Worm (Caenorhabditis elegans) whole organism, L1 larva: ENCODE results near the gene F02C12.3.
"Not testable (repeated sequence)": the region's sequence is repeated elsewhere in the genome, so short reads cannot be mapped to it uniquely, and the experiment has no call there.

Source experiments
- C16A3.4 ChIP-seq: fragments of 150-350 bp; optimal IDR thresholded peaks from 2 replicates; lab custom pipeline; 2014; ENCODE audit warnings: missing biosample characterization, missing genetic modification characterization
- C34B4.2 ChIP-seq: sonication (generic microtip); optimal IDR thresholded peaks from 2 replicates; lab custom pipeline; 2017; ENCODE audit warnings: mild to moderate bottlenecking, missing genetic modification characterization, missing compliant biosample characterization
- F16B12.6 ChIP-seq: fragments of 150-350 bp; optimal IDR thresholded peaks from 2 replicates; lab custom pipeline; 2014; ENCODE audit warnings: missing biosample characterization, missing genetic modification characterization
- Y116A8C.19 ChIP-seq: sonication (generic microtip); optimal IDR thresholded peaks from 2 replicates; lab custom pipeline; 2016; ENCODE audit warnings: missing compliant biosample characterization, missing genetic modification characterization, borderline replicate concordance
- aha-1 ChIP-seq: fragments of 150-350 bp; optimal IDR thresholded peaks from 2 replicates; lab custom pipeline; 2014; ENCODE audit warnings: missing biosample characterization, missing genetic modification characterization
- ama-1 ChIP-seq: fragments of 150-350 bp; optimal IDR thresholded peaks from 2 replicates; lab custom pipeline; 2014
- ceh-63 ChIP-seq: fragments of 200-800 bp; sonication (Bioruptor generic); optimal IDR thresholded peaks from 2 replicates; lab custom pipeline; 2018; ENCODE audit warnings: mild to moderate bottlenecking, missing genetic modification characterization, missing compliant biosample characterization
- ceh-8 ChIP-seq: fragments of 200-800 bp; sonication (Bioruptor generic); optimal IDR thresholded peaks from 2 replicates; lab custom pipeline; 2018; ENCODE audit warnings: mild to moderate bottlenecking, missing genetic modification characterization, moderate library complexity, missing compliant biosample characterization
- ceh-82 ChIP-seq, 3 experiments: fragments of 150-350 bp in 1 of 3; sonication (generic microtip) in 2 of 3; optimal IDR thresholded peaks; 2 replicates each; lab custom pipeline; 2014 to 2017; ENCODE audit warnings: missing biosample characterization in 3 of 3, missing genetic modification characterization in 3 of 3
- ceh-90 ChIP-seq: sonication (generic microtip); optimal IDR thresholded peaks from 2 replicates; lab custom pipeline; 2016; ENCODE audit warnings: missing genetic modification characterization, missing compliant biosample characterization
- dsc-1 ChIP-seq: sonication (generic microtip); optimal IDR thresholded peaks from 2 replicates; lab custom pipeline; 2016; ENCODE audit warnings: mild to moderate bottlenecking, missing genetic modification characterization, missing compliant biosample characterization
- efl-1 ChIP-seq, 4 experiments: fragments of 150-350 bp; optimal IDR thresholded peaks in 3 of 4; peaks in 1 of 4; 1 replicate in 1 of 4; 2 replicates in 3 of 4; lab custom pipeline; 2014; ENCODE audit warnings: missing biosample characterization in 2 of 4, missing genetic modification characterization in 2 of 4, missing genetic modification reagents in 2 of 4
- egl-13 ChIP-seq: sonication (generic microtip); optimal IDR thresholded peaks from 2 replicates; lab custom pipeline; 2016; ENCODE audit warnings: missing genotype, missing genetic modification reagents, missing genetic modification characterization, missing compliant biosample characterization
- ets-5 ChIP-seq: fragments of 200-800 bp; sonication (Bioruptor generic); IDR thresholded peaks from 2 replicates; pipeline ENCODE4 v1.3.6; 2022; ENCODE audit warnings: missing genetic modification characterization, missing compliant biosample characterization
- fkh-10 ChIP-seq: sonication (generic microtip); optimal IDR thresholded peaks from 2 replicates; lab custom pipeline; 2017; ENCODE audit warnings: missing biosample characterization, missing genetic modification reagents, missing genetic modification characterization
- fkh-4 ChIP-seq: sonication (generic microtip); optimal IDR thresholded peaks from 2 replicates; lab custom pipeline; 2016; ENCODE audit warnings: missing compliant biosample characterization, missing genetic modification characterization, borderline replicate concordance
- grh-1 ChIP-seq: fragments of 200-800 bp; sonication (Bioruptor generic); IDR thresholded peaks from 2 replicates; pipeline ENCODE4 v1.3.6; 2022; ENCODE audit warnings: missing genetic modification reagents, missing genetic modification characterization, missing compliant biosample characterization
- hlh-17 ChIP-seq: fragments of 200-800 bp; sonication (Bioruptor generic); optimal IDR thresholded peaks from 2 replicates; lab custom pipeline; 2018; ENCODE audit warnings: missing genetic modification characterization, mild to moderate bottlenecking, missing compliant biosample characterization, moderate library complexity, borderline replicate concordance
- irx-1 ChIP-seq: sonication (generic microtip); optimal IDR thresholded peaks from 2 replicates; lab custom pipeline; 2016; ENCODE audit warnings: missing genetic modification characterization, missing compliant biosample characterization
- isw-1 ChIP-seq: fragments of 200-800 bp; sonication (Bioruptor generic); IDR thresholded peaks from 2 replicates; pipeline ENCODE4 v1.3.6; 2022; ENCODE audit warnings: missing genetic modification characterization, missing compliant biosample characterization
- lin-13 ChIP-seq: fragments of 150-350 bp; optimal IDR thresholded peaks from 2 replicates; lab custom pipeline; 2014; ENCODE audit warnings: missing biosample characterization, missing genetic modification reagents, missing genetic modification characterization
- lin-15B ChIP-seq: fragments of 150-350 bp; sonication (generic microtip); optimal IDR thresholded peaks from 3 replicates; lab custom pipeline; 2014; ENCODE audit warnings: missing biosample characterization, missing genetic modification characterization
- lir-3 ChIP-seq: sonication (generic microtip); optimal IDR thresholded peaks from 2 replicates; lab custom pipeline; 2016; ENCODE audit warnings: mild to moderate bottlenecking, missing genetic modification characterization, moderate library complexity, missing compliant biosample characterization; ENCODE audit not compliant: poor library complexity
- lsy-2 ChIP-seq, 2 experiments: fragments of 150-350 bp; optimal IDR thresholded peaks; 2 replicates each; lab custom pipeline; 2014; ENCODE audit warnings: missing biosample characterization in 2 of 2, missing genetic modification characterization in 2 of 2
- mef-2 ChIP-seq: fragments of 150-350 bp; optimal IDR thresholded peaks from 2 replicates; lab custom pipeline; 2014; ENCODE audit warnings: missing biosample characterization, missing genetic modification characterization
- nhr-19 ChIP-seq: fragments of 200-800 bp; sonication (Bioruptor generic); conservative IDR thresholded peaks from 2 replicates; pipeline ENCODE4 v1.3.6; 2022; ENCODE audit warnings: missing genetic modification characterization, missing compliant biosample characterization
- nhr-28 ChIP-seq: fragments of 150-350 bp; optimal IDR thresholded peaks from 2 replicates; lab custom pipeline; 2014; ENCODE audit warnings: missing biosample characterization, missing genetic modification characterization
- nhr-84 ChIP-seq: sonication (generic microtip); optimal IDR thresholded peaks from 2 replicates; lab custom pipeline; 2017; ENCODE audit warnings: missing biosample characterization, missing genetic modification characterization
- nhr-85 ChIP-seq: sonication (generic microtip); peaks from one replicate; lab custom pipeline; 2016; ENCODE audit warnings: missing genetic modification characterization, inconsistent platforms, missing compliant biosample characterization
- nhr-90 ChIP-seq: sonication (generic microtip); optimal IDR thresholded peaks from 2 replicates; lab custom pipeline; 2016; ENCODE audit warnings: mild to moderate bottlenecking, missing genetic modification characterization, missing compliant biosample characterization; ENCODE audit not compliant: poor library complexity
- pag-3 ChIP-seq: sonication (generic microtip); optimal IDR thresholded peaks from 2 replicates; lab custom pipeline; 2017; ENCODE audit warnings: missing genetic modification characterization, mild to moderate bottlenecking, missing compliant biosample characterization, antibody characterized with exemption, borderline replicate concordance; ENCODE audit not compliant: insufficient read depth
- pax-3 ChIP-seq: fragments of 200-800 bp; sonication (Bioruptor generic); optimal IDR thresholded peaks from 2 replicates; lab custom pipeline; 2018; ENCODE audit warnings: mild to moderate bottlenecking, missing genetic modification characterization, moderate library complexity, missing compliant biosample characterization
- pqm-1 ChIP-seq: sonication (generic microtip); optimal IDR thresholded peaks from 3 replicates; lab custom pipeline; 2017; ENCODE audit warnings: missing biosample characterization, missing genetic modification characterization
- rnt-1 ChIP-seq: sonication (generic microtip); optimal IDR thresholded peaks from 2 replicates; lab custom pipeline; 2016; ENCODE audit warnings: mild to moderate bottlenecking, missing genetic modification characterization, moderate library complexity, missing compliant biosample characterization
- sptf-1 ChIP-seq: fragments of 150-350 bp; optimal IDR thresholded peaks from 2 replicates; lab custom pipeline; 2014; ENCODE audit warnings: missing biosample characterization, missing genetic modification characterization
- tlp-1 ChIP-seq: fragments of 150-350 bp; optimal IDR thresholded peaks from 2 replicates; lab custom pipeline; 2014; ENCODE audit warnings: missing biosample characterization, missing genetic modification characterization
- unc-30 ChIP-seq: sonication (generic microtip); optimal IDR thresholded peaks from 2 replicates; lab custom pipeline; 2017; ENCODE audit warnings: missing biosample characterization, missing genetic modification characterization
- unc-86 ChIP-seq: sonication (generic microtip); optimal IDR thresholded peaks from 2 replicates; lab custom pipeline; 2016; ENCODE audit warnings: missing genetic modification characterization, missing compliant biosample characterization
- unc-98 ChIP-seq: fragments of 200-800 bp; sonication (Bioruptor generic); IDR thresholded peaks from 2 replicates; pipeline ENCODE4 v1.3.6; 2022; ENCODE audit warnings: missing genetic modification characterization, missing compliant biosample characterization
- vab-15 ChIP-seq: sonication (generic microtip); optimal IDR thresholded peaks from 2 replicates; lab custom pipeline; 2017; ENCODE audit warnings: missing genotype, mild to moderate bottlenecking, missing genetic modification characterization, missing compliant biosample characterization
- zag-1 ChIP-seq: fragments of 150-350 bp; optimal IDR thresholded peaks from 2 replicates; lab custom pipeline; 2014; ENCODE audit warnings: missing biosample characterization, missing genetic modification characterization
- ztf-11 ChIP-seq, 2 experiments: sonication (generic microtip); optimal IDR thresholded peaks; 2 replicates each; lab custom pipeline; 2016 to 2017; ENCODE audit warnings: missing genetic modification characterization in 2 of 2, missing biosample characterization in 1 of 2, missing compliant biosample characterization in 1 of 2
- ztf-4 ChIP-seq: fragments of 150-350 bp; optimal IDR thresholded peaks from 2 replicates; lab custom pipeline; 2014; ENCODE audit warnings: missing biosample characterization, missing genetic modification characterization

F02C12.3 gene

ce11 chrX:13428755-13429154 lies 32.0 kb downstream of the F02C12.3 start, which contains the start of gene fkh-4:
Gene fkh-4, minus strand, starts transcription at chrX:13428855.
- not testable (repeated sequence) for TF ChIP-seq unc-86, lir-3, fkh-10

ce11 chrX:13431388-13431787 lies 34.6 kb downstream of the F02C12.3 start, which contains the start of gene C29F7.10:
Gene C29F7.10, minus strand, starts transcription at chrX:13431488.
- not testable (repeated sequence) for TF ChIP-seq ztf-4 (tag; lab: Kevin White, UChicago); unc-30 (tag; lab: Kevin White, UChicago); fkh-10

DNA sequence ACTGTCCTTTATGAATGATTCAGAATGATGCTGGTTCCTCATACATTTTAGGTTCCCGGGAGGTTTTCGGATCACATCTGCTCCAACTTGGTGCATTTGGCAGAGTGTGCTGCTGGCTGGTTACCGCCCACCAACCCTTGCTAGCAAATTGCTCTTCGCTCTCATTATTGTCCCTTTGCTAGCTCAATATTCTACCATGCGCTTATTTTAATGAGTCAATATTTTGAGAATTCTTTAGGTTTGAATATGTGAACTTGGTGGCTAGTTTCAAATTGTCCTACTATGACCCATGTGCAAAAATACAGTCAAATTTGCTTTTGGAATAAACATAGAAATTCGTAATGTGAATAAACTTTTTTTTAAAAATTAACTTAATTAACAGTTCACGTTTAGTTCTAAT lies 38.3 kb downstream of the F02C12.3 start:
- TF ChIP-seq dsc-1 (tag; lab: Kevin White, UChicago), result peak; percentile 21
- TF ChIP-seq Y116A8C.19 (tag; lab: Kevin White, UChicago), result no peak
- no peak for TF ChIP-seq aha-1
- no peak for TF ChIP-seq lin-13 (GFP tag; lab: Kevin White, UChicago)
- TF ChIP-seq isw-1 (GFP tag; lab: Robert Waterston, UW), result no peak
- no peak for TF ChIP-seq nhr-90
- TF ChIP-seq pax-3 (tag; lab: Kevin White, UChicago), result no peak
- TF ChIP-seq ztf-4 (tag; lab: Kevin White, UChicago), result no peak
- no peak for TF ChIP-seq hlh-17 (GFP tag; lab: Kevin White, UChicago)
- TF ChIP-seq, all 84 proteins: peak for 1

DNA sequence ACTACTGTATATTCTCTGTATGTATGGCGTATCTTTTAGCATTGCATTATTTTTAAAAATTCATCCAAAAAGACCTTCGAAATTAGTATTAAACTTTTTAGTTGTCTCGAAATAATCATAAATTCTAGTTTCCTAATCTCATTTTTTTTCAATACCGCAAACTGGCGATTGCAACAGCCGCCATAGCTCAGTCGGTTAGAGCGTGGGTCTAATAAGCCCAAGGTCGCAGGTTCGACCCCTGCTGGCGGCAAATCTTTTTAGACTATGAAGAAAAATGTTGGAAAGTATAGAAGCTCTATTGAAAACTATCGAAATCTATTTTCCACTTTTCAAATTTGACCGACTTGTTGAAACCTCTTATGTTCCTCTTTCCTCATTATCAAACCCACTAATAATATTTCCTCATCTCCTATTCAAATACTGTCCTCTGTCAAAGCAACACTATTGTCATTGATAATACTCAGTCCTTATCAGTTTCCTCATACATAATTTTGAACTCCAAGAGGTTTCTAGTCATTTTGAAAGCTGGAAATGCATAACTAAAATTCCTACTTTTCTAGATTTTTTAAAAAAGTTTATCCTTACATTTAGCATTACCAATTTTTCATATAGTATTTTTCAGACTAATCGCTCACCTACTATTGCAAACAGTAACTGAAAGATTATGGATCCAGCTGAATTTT lies 39.2 kb downstream of the F02C12.3 start, which contains the start of gene jmjd-3.3:
Gene jmjd-3.3 (plus strand): TSS at position 633 of the 683 bp plus-strand sequence.
- no peak for TF ChIP-seq efl-1 (optimal IDR thresholded peaks at IDR 0.05; lab: Kevin White, UChicago)
- peak in 1 of 2 experiments; percentile 43 for TF ChIP-seq efl-1 (GFP tag; optimal IDR thresholded peaks at IDR 0.05 in 1 of 2; lab: Kevin White, UChicago)
- no peak for TF ChIP-seq fkh-4 (tag; lab: Kevin White, UChicago)

ce11 chrX:13442446-13442845 lies 45.7 kb downstream of the F02C12.3 start:
- no peak for TF ChIP-seq F16B12.6 (tag; lab: Kevin White, UChicago)
- no peak for TF ChIP-seq Y116A8C.19 (tag; lab: Kevin White, UChicago)
- TF ChIP-seq rnt-1 (tag; lab: Kevin White, UChicago), result peak; percentile 59
- no peak for TF ChIP-seq mef-2 (tag; lab: Kevin White, UChicago)
- TF ChIP-seq ceh-90, result no peak
- peak; percentile 9 to 48 (median 45) for TF ChIP-seq ceh-82 (tag; optimal IDR thresholded peaks at IDR 0.05; lab: Kevin White, UChicago)
- no peak for TF ChIP-seq ceh-63 (GFP tag; lab: Kevin White, UChicago)
- TF ChIP-seq ama-1 (lab: Kevin White, UChicago), result no peak
- TF ChIP-seq egl-13 (tag; lab: Kevin White, UChicago), result peak; percentile 43
- TF ChIP-seq grh-1, result no peak
- no peak for TF ChIP-seq irx-1 (tag; lab: Kevin White, UChicago)
- TF ChIP-seq ceh-8 (GFP tag; lab: Kevin White, UChicago), result no peak
- no peak for TF ChIP-seq nhr-84 (tag; lab: Kevin White, UChicago)
- TF ChIP-seq C16A3.4 (tag; lab: Kevin White, UChicago), result peak; percentile 58
- no peak for TF ChIP-seq lin-15B
- TF ChIP-seq nhr-19 (GFP tag; lab: Robert Waterston, UW), result peak; percentile 50
- no peak for TF ChIP-seq nhr-85 (tag; lab: Kevin White, UChicago)
- TF ChIP-seq ets-5 (GFP tag; lab: Robert Waterston, UW), result no peak
- no peak for TF ChIP-seq unc-98 (GFP tag; lab: Robert Waterston, UW)
- TF ChIP-seq zag-1 (tag; lab: Kevin White, UChicago), result no peak
- TF ChIP-seq sptf-1 (tag; lab: Kevin White, UChicago), result no peak
- TF ChIP-seq nhr-28, result no peak
- TF ChIP-seq efl-1 (optimal IDR thresholded peaks at IDR 0.05; lab: Kevin White, UChicago), result no peak
- TF ChIP-seq efl-1 (GFP tag; optimal IDR thresholded peaks at IDR 0.05 in 1 of 2; lab: Kevin White, UChicago), result peak in 1 of 2 experiments; percentile 41
- peak; percentile 5 to 44 for TF ChIP-seq lsy-2 (tag; optimal IDR thresholded peaks at IDR 0.05; lab: Kevin White, UChicago)
- peak in 1 of 2 experiments; percentile 24 for TF ChIP-seq ztf-11 (tag; optimal IDR thresholded peaks at IDR 0.05; lab: Kevin White, UChicago)
- TF ChIP-seq tlp-1, result no peak
- TF ChIP-seq C34B4.2 (tag; lab: Kevin White, UChicago), result no peak
- no peak for TF ChIP-seq pqm-1
- TF ChIP-seq vab-15 (tag; lab: Kevin White, UChicago), result no peak
- TF ChIP-seq pag-3 (tag; lab: Kevin White, UChicago), result no peak
- peak; percentile 25 for TF ChIP-seq unc-86
